Worm (Caenorhabditis elegans) whole organism, young adult: ENCODE measurements around the gene F32D1.3.

Source experiments
- B0261.1 ChIP-seq: sonication (generic microtip); optimal IDR thresholded peaks from 2 replicates; lab custom pipeline; 2016; ENCODE audit warnings: mild to moderate bottlenecking, missing genetic modification characterization, moderate library complexity, missing compliant biosample characterization
- D2030.7 ChIP-seq: fragments of 200-800 bp; sonication (Bioruptor generic); IDR thresholded peaks from 2 replicates; pipeline ENCODE4 v1.3.6; 2022; ENCODE audit warnings: missing genetic modification reagents, missing genetic modification characterization, missing compliant biosample characterization
- F10E7.11 ChIP-seq: sonication (generic microtip); optimal IDR thresholded peaks from 2 replicates; lab custom pipeline; 2017; ENCODE audit warnings: mild to moderate bottlenecking, missing genetic modification characterization, moderate library complexity, missing compliant biosample characterization
- F33H1.4 ChIP-seq: fragments of 200-800 bp; sonication (Bioruptor generic); IDR thresholded peaks from 2 replicates; pipeline ENCODE4 v1.3.6; 2022; ENCODE audit warnings: missing genetic modification reagents, missing genetic modification characterization, missing compliant biosample characterization
- F49E8.2 ChIP-seq: sonication (generic microtip); optimal IDR thresholded peaks from 3 replicates; lab custom pipeline; 2017; ENCODE audit warnings: missing genetic modification characterization, mild to moderate bottlenecking, missing compliant biosample characterization, antibody characterized with exemption, moderate library complexity; ENCODE audit not compliant: insufficient read depth
- T07F8.4 ChIP-seq: sonication (generic microtip); optimal IDR thresholded peaks from 2 replicates; lab custom pipeline; 2016; ENCODE audit warnings: mild to moderate bottlenecking, missing genetic modification characterization, moderate library complexity, missing compliant biosample characterization
- Y56A3A.18 ChIP-seq: fragments of 200-800 bp; sonication (Bioruptor generic); IDR thresholded peaks from 2 replicates; pipeline ENCODE4 v1.3.6; 2022; ENCODE audit warnings: missing genetic modification reagents, missing genetic modification characterization, missing compliant biosample characterization
- Y67H2A.10 ChIP-seq: fragments of 200-800 bp; sonication (Bioruptor generic); conservative IDR thresholded peaks from 2 replicates; pipeline ENCODE4 v1.3.6; 2022; ENCODE audit warnings: missing genetic modification reagents, missing genetic modification characterization, missing compliant biosample characterization
- Y95B8A.8 ChIP-seq: fragments of 200-800 bp; sonication (Bioruptor generic); IDR thresholded peaks from 2 replicates; pipeline ENCODE4 v1.3.6; 2022; ENCODE audit warnings: missing genetic modification reagents, missing genetic modification characterization, missing compliant biosample characterization
- ama-1 ChIP-seq, 3 experiments: fragments of 150-350 bp in 1 of 3; sonication (generic microtip) in 2 of 3; optimal IDR thresholded peaks; 2 replicates each; lab custom pipeline; 2014 to 2018; ENCODE audit warnings: missing biosample characterization in 2 of 3, missing genetic modification characterization in 2 of 3, missing genetic modification reagents in 2 of 3
- attf-3 ChIP-seq: fragments of 200-800 bp; sonication (Bioruptor generic); conservative IDR thresholded peaks from 2 replicates; pipeline ENCODE4 v1.3.6; 2022; ENCODE audit warnings: missing genetic modification reagents, missing genetic modification characterization, missing compliant biosample characterization
- bed-1 ChIP-seq: fragments of 200-800 bp; sonication (Bioruptor generic); IDR thresholded peaks from 2 replicates; pipeline ENCODE4 v1.3.6; 2022; ENCODE audit warnings: missing genetic modification reagents, missing genetic modification characterization, missing compliant biosample characterization
- cebp-1 ChIP-seq, 2 experiments: fragments of 200-800 bp in 1 of 2; sonication (Bioruptor generic) in 1 of 2; sonication (generic microtip) in 1 of 2; IDR thresholded peaks in 1 of 2; optimal IDR thresholded peaks in 1 of 2; 2 replicates each; pipeline versions ENCODE4 v1.3.6 to Lab custom; 2017 to 2022; ENCODE audit warnings: missing compliant biosample characterization in 2 of 2, missing genetic modification characterization in 2 of 2, mild to moderate bottlenecking in 1 of 2, missing genetic modification reagents in 1 of 2, moderate library complexity in 1 of 2
- ceh-58 ChIP-seq: fragments of 200-800 bp; sonication (Bioruptor generic); IDR thresholded peaks from 2 replicates; pipeline ENCODE4 v1.3.6; 2022; ENCODE audit warnings: missing genetic modification characterization, missing compliant biosample characterization
- die-1 ChIP-seq: sonication (generic microtip); optimal IDR thresholded peaks from 2 replicates; lab custom pipeline; 2016; ENCODE audit warnings: missing genotype, mild to moderate bottlenecking, missing genetic modification characterization, missing compliant biosample characterization
- ets-4 ChIP-seq: fragments of 200-800 bp; sonication (Bioruptor generic); optimal IDR thresholded peaks from 2 replicates; lab custom pipeline; 2018; ENCODE audit warnings: mild to moderate bottlenecking, missing genetic modification characterization, missing compliant biosample characterization
- gei-17 ChIP-seq: fragments of 200-800 bp; sonication (Bioruptor generic); optimal IDR thresholded peaks from 2 replicates; lab custom pipeline; 2018; ENCODE audit warnings: mild to moderate bottlenecking, missing genetic modification characterization, missing compliant biosample characterization
- hlh-12 ChIP-seq: sonication (generic microtip); optimal IDR thresholded peaks from 2 replicates; lab custom pipeline; 2016; ENCODE audit warnings: missing genetic modification characterization, missing compliant biosample characterization
- hrde-1 ChIP-seq: sonication (generic microtip); optimal IDR thresholded peaks from 2 replicates; lab custom pipeline; 2016; ENCODE audit warnings: missing genetic modification characterization, mild to moderate bottlenecking, missing compliant biosample characterization, moderate library complexity, missing genotype, missing genetic modification reagents, borderline replicate concordance
- lin-26 ChIP-seq: fragments of 200-800 bp; sonication (Bioruptor generic); IDR thresholded peaks from 2 replicates; pipeline ENCODE4 v1.3.6; 2022; ENCODE audit warnings: missing genetic modification reagents, missing genetic modification characterization, missing compliant biosample characterization
- lin-40 ChIP-seq: sonication (generic microtip); optimal IDR thresholded peaks from 2 replicates; lab custom pipeline; 2016; ENCODE audit warnings: missing genetic modification characterization, mild to moderate bottlenecking, missing compliant biosample characterization, missing genotype, missing genetic modification reagents
- lir-1 ChIP-seq: fragments of 200-800 bp; sonication (Bioruptor generic); conservative IDR thresholded peaks from 2 replicates; pipeline ENCODE4 v1.3.6; 2022; ENCODE audit warnings: missing genetic modification reagents, missing genetic modification characterization, missing compliant biosample characterization
- madf-3 ChIP-seq: fragments of 200-800 bp; sonication (Bioruptor generic); IDR thresholded peaks from 2 replicates; pipeline ENCODE4 v1.3.6; 2022; ENCODE audit warnings: missing genetic modification reagents, missing genetic modification characterization, missing compliant biosample characterization
- mel-28 ChIP-seq: sonication (generic microtip); optimal IDR thresholded peaks from 2 replicates; lab custom pipeline; 2016; ENCODE audit warnings: borderline replicate concordance, mild to moderate bottlenecking, missing genetic modification characterization, missing compliant biosample characterization
- mxl-1 ChIP-seq: sonication (generic microtip); optimal IDR thresholded peaks from 2 replicates; lab custom pipeline; 2016; ENCODE audit warnings: missing genetic modification characterization, missing compliant biosample characterization
- nfya-2 ChIP-seq: fragments of 200-800 bp; sonication (Bioruptor generic); IDR thresholded peaks from 2 replicates; pipeline ENCODE4 v1.3.6; 2022; ENCODE audit warnings: missing genetic modification reagents, missing genetic modification characterization, missing compliant biosample characterization
- nfyb-1 ChIP-seq: fragments of 200-800 bp; sonication (Bioruptor generic); IDR thresholded peaks from 2 replicates; pipeline ENCODE4 v1.3.6; 2022; ENCODE audit warnings: missing genetic modification reagents, missing genetic modification characterization, missing compliant biosample characterization
- nhr-120 ChIP-seq: fragments of 200-800 bp; sonication (Bioruptor generic); IDR thresholded peaks from 2 replicates; pipeline ENCODE4 v1.3.6; 2022; ENCODE audit warnings: missing genetic modification characterization, missing compliant biosample characterization
- nhr-179 ChIP-seq: sonication (generic microtip); optimal IDR thresholded peaks from 2 replicates; lab custom pipeline; 2016; ENCODE audit warnings: mild to moderate bottlenecking, missing genetic modification characterization, missing compliant biosample characterization
- nhr-80 ChIP-seq: sonication (generic microtip); optimal IDR thresholded peaks from 2 replicates; lab custom pipeline; 2016; ENCODE audit warnings: missing genetic modification characterization, missing compliant biosample characterization
- pbrm-1 ChIP-seq: fragments of 200-800 bp; sonication (Bioruptor generic); IDR thresholded peaks from 2 replicates; pipeline ENCODE4 v1.3.6; 2022; ENCODE audit warnings: missing genetic modification reagents, missing genetic modification characterization, missing compliant biosample characterization
- pha-4 ChIP-seq: fragments of 150-350 bp; sonication (generic microtip); optimal IDR thresholded peaks from 2 replicates; lab custom pipeline; 2014; ENCODE audit warnings: missing biosample characterization, missing genetic modification reagents, missing genetic modification characterization
- rcor-1 ChIP-seq: fragments of 200-800 bp; sonication (Bioruptor generic); IDR thresholded peaks from 2 replicates; pipeline ENCODE4 v1.3.6; 2022; ENCODE audit warnings: missing genetic modification reagents, missing genetic modification characterization, missing compliant biosample characterization
- rpc-1 ChIP-seq, 2 experiments: fragments of 150-350 bp in 1 of 2; sonication (generic microtip) in 1 of 2; optimal IDR thresholded peaks; 2 replicates each; lab custom pipeline; 2014 to 2018; ENCODE audit warnings: missing biosample characterization in 1 of 2, missing genetic modification characterization in 1 of 2, missing genetic modification reagents in 1 of 2, missing genotype in 1 of 2
- tbp1 ChIP-seq: fragments of 200-800 bp; sonication (Bioruptor generic); optimal IDR thresholded peaks from 2 replicates; lab custom pipeline; 2018; ENCODE audit warnings: mild to moderate bottlenecking, missing genetic modification characterization, missing compliant biosample characterization
- tlf-1 ChIP-seq: fragments of 200-800 bp; sonication (Bioruptor generic); optimal IDR thresholded peaks from 2 replicates; lab custom pipeline; 2018; ENCODE audit warnings: mild to moderate bottlenecking, missing genetic modification characterization, missing compliant biosample characterization
- unc-130 ChIP-seq: sonication (generic microtip); optimal IDR thresholded peaks from 2 replicates; lab custom pipeline; 2016; ENCODE audit warnings: missing genetic modification reagents, missing genetic modification characterization, missing compliant biosample characterization
- ztf-22 ChIP-seq: fragments of 200-800 bp; sonication (Bioruptor generic); optimal IDR thresholded peaks from 2 replicates; lab custom pipeline; 2018; ENCODE audit warnings: mild to moderate bottlenecking, missing genetic modification characterization, moderate library complexity, missing compliant biosample characterization
- ztf-3 ChIP-seq: fragments of 200-800 bp; sonication (Bioruptor generic); optimal IDR thresholded peaks from 2 replicates; lab custom pipeline; 2018; ENCODE audit warnings: mild to moderate bottlenecking, missing genetic modification characterization, missing compliant biosample characterization

Gene F32D1.3

DNA sequence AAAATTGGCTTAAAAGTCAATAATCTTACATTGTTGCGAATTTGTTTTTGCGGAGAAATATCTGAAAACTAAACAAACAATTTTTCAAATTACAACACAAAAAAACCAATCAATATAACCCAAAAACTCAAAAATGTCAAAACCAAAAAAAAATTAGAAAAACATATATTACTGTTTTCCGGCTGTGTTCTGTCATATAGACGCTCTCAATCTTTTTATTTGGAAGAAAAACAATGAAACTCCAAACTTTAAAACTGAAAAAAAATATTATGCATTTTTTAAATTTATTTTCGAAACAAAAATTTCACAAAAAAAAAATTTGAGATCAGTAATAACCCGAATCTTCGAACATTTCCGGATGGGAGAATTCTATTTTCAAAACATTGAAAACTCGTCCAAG lies 38.7 kb downstream of the F32D1.3 start, which contains the start of gene R02D1.2:
Gene R02D1.2, minus strand, starts transcription at position 101 of the 400 bp plus-strand sequence.
- TF ChIP-seq pha-4 (tag; lab: Kevin White, UChicago), result no peak
- TF ChIP-seq, all 124 proteins: peak for 0

- TF ChIP-seq lin-40 (tag; lab: Kevin White, UChicago) (no peak), ceh-58 (GFP tag; lab: Robert Waterston, UW) (no peak), gei-17 (no peak), ets-4 (no peak), nhr-80 (no peak), mxl-1 (no peak)
Measured at ce11 chrV:4319867-4320266, 41.5 kb downstream of the F32D1.3 start, which contains the start of gene ZC132.9. ZC132.9 (minus strand) TSS chrV:4319967.

DNA sequence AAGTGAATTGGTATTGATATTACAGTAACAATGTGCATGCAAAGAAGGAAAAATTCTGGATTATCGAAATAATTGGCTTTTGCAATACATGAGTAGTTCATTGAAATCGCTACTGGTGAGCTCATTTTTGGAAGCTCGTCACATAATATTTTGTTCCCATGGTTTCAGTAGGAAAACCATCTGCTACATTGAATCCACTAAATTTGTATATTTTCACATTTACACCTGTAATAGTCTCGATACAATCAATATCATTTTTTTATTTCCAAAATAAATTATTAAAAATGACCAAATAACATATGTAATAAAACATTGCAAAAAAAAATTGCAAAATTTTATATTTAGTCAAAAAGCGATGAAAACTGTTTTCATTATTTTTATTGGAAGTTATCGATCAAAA lies 46.3 kb downstream of the F32D1.3 start, which contains the start of gene srh-192:
Gene srh-192, minus strand, starts transcription at position 101 of the 400 bp plus-strand sequence.
- no peak for TF ChIP-seq hrde-1
- no peak for TF ChIP-seq bed-1
- TF ChIP-seq nfyb-1 (GFP tag; lab: Robert Waterston, UW), result no peak
- no peak for TF ChIP-seq nfya-2
- no peak for TF ChIP-seq T07F8.4 (tag; lab: Kevin White, UChicago)
- TF ChIP-seq Y95B8A.8 (GFP tag; lab: Robert Waterston, UW), result no peak
- no peak for TF ChIP-seq lir-1 (GFP tag; lab: Robert Waterston, UW)
- TF ChIP-seq mel-28, result no peak
- no peak for TF ChIP-seq nhr-179
- no peak for TF ChIP-seq cebp-1 (GFP tag; IDR thresholded peaks at IDR 0.05; lab: Robert Waterston, UW)
- TF ChIP-seq cebp-1 (tag; optimal IDR thresholded peaks at IDR 0.05; lab: Kevin White, UChicago), result no peak
- TF ChIP-seq rcor-1 (GFP tag; lab: Robert Waterston, UW), result no peak
- no peak for TF ChIP-seq F49E8.2 (tag; lab: Kevin White, UChicago)
- no peak for TF ChIP-seq nhr-120 (GFP tag; lab: Robert Waterston, UW)
- no peak for TF ChIP-seq ztf-3 (GFP tag; lab: Kevin White, UChicago)
- no peak for TF ChIP-seq die-1 (tag; lab: Kevin White, UChicago)
- no peak for TF ChIP-seq madf-3 (GFP tag; lab: Robert Waterston, UW)

DNA sequence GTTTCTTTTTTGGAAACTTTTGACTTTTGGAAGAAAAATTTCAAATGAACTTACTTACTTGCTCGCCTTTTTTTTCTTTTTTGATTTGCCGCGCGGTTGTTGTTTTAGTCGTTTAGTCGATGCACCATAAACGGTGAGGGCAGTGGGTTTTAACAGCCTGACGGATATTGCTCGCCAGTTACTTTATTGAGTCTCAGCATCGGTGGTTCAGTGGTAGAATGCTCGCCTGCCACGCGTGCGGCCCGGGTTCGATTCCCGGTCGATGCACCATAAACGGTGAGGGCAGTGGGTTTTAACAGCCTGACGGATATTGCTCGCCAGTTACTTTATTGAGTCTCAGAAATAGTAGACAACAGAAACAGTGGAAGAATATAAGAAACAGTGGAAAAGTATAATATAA lies 51.0 kb downstream of the F32D1.3 start:
- TF ChIP-seq rpc-1 (optimal IDR thresholded peaks at IDR 0.05; lab: Kevin White, UChicago) (peak; percentile 27), rpc-1 (tag; optimal IDR thresholded peaks at IDR 0.05; lab: Kevin White, UChicago) (peak; percentile 67), lin-26 (peak; percentile 67; the same call in 1 of the 2 replicates), D2030.7 (GFP tag; lab: Robert Waterston, UW) (peak; percentile 63), B0261.1 (peak; percentile 46), tbp1 (GFP tag; lab: Kevin White, UChicago) (peak; percentile 73)

- TF ChIP-seq attf-3, result no peak
- TF ChIP-seq F10E7.11 (tag; lab: Kevin White, UChicago), result no peak
- no peak for TF ChIP-seq tlf-1 (GFP tag; lab: Kevin White, UChicago)
- TF ChIP-seq hlh-12 (tag; lab: Kevin White, UChicago), result no peak
- no peak for TF ChIP-seq Y56A3A.18 (GFP tag; lab: Robert Waterston, UW)
- TF ChIP-seq ztf-22 (GFP tag; lab: Kevin White, UChicago), result no peak
- no peak for TF ChIP-seq ama-1 (optimal IDR thresholded peaks at IDR 0.05; lab: Kevin White, UChicago)
- TF ChIP-seq ama-1 (GFP tag; optimal IDR thresholded peaks at IDR 0.05; lab: Kevin White, UChicago), result no peak
- TF ChIP-seq pbrm-1 (GFP tag; lab: Robert Waterston, UW), result no peak
- no peak for TF ChIP-seq rcor-1 (GFP tag; lab: Robert Waterston, UW)
- no peak for TF ChIP-seq nhr-179
- no peak for TF ChIP-seq hrde-1
- no peak for TF ChIP-seq unc-130
- TF ChIP-seq tbp1 (GFP tag; lab: Kevin White, UChicago), result no peak
- no peak for TF ChIP-seq F49E8.2 (tag; lab: Kevin White, UChicago)
- TF ChIP-seq F33H1.4 (GFP tag; lab: Robert Waterston, UW), result no peak
- no peak for TF ChIP-seq Y67H2A.10 (GFP tag; lab: Robert Waterston, UW)
- TF ChIP-seq lin-26, result no peak
- TF ChIP-seq, all 124 proteins: peak for 0
Measured at ce11 chrV:4304240-4304639, 57.1 kb downstream of the F32D1.3 start.
